Worm (Caenorhabditis elegans): ENCODE measurements around the gene C07H6.9.

Gene C07H6.9

ce11 chrIII:7462295-7462694 is 37.0 kb downstream of the C07H6.9 start, which contains the start of gene fipr-20:
fipr-20 (minus strand) TSS chrIII:7462395.
- TF ChIP-seq lsy-2 (tag; optimal IDR thresholded peaks at IDR 0.05) (no peak), sem-2 (GFP tag; optimal IDR thresholded peaks at IDR 0.05) (no peak), cnd-1 (tag; optimal IDR thresholded peaks at IDR 0.05) (no peak), blmp-1 (tag; optimal IDR thresholded peaks at IDR 0.05) (no peak), pha-4 (tag; optimal IDR thresholded peaks at IDR 0.05) (no peak), mep-1 (tag; optimal IDR thresholded peaks at IDR 0.05) (no peak), ceh-39 (tag; optimal IDR thresholded peaks at IDR 0.05) (no peak), ham-2 (GFP tag; optimal IDR thresholded peaks at IDR 0.05) (no peak), ces-1 (GFP tag; optimal IDR thresholded peaks at IDR 0.05) (no peak), ztf-11 (tag; optimal IDR thresholded peaks at IDR 0.05) (no peak), mls-2 (tag; optimal IDR thresholded peaks at IDR 0.05) (no peak), elt-3 (tag; optimal IDR thresholded peaks at IDR 0.05) (no peak), hlh-1 (tag; optimal IDR thresholded peaks at IDR 0.05) (no peak), unc-39 (tag; optimal IDR thresholded peaks at IDR 0.05) (no peak), mab-5 (tag; optimal IDR thresholded peaks at IDR 0.05) (no peak), ceh-83 (GFP tag; optimal IDR thresholded peaks at IDR 0.05) (no peak), snpc-4 (tag; optimal IDR thresholded peaks at IDR 0.05) (no peak), M03D4.4 (tag; optimal IDR thresholded peaks at IDR 0.05) (no peak)

- TF ChIP-seq nhr-237 (tag; optimal IDR thresholded peaks at IDR 0.05) (no peak), mab-5 (tag; optimal IDR thresholded peaks at IDR 0.05) (no peak), nhr-28 (tag; optimal IDR thresholded peaks at IDR 0.05) (no peak), ceh-83 (GFP tag; optimal IDR thresholded peaks at IDR 0.05) (no peak), lsy-2 (tag; optimal IDR thresholded peaks at IDR 0.05) (no peak), bed-3 (GFP tag; optimal IDR thresholded peaks at IDR 0.05) (no peak)
These were observed 39.3 kb downstream of the C07H6.9 start, which contains the start of gene mls-1 for ce11 chrIII:7460018-7460417. mls-1 (plus strand) TSS chrIII:7460341.

DNA sequence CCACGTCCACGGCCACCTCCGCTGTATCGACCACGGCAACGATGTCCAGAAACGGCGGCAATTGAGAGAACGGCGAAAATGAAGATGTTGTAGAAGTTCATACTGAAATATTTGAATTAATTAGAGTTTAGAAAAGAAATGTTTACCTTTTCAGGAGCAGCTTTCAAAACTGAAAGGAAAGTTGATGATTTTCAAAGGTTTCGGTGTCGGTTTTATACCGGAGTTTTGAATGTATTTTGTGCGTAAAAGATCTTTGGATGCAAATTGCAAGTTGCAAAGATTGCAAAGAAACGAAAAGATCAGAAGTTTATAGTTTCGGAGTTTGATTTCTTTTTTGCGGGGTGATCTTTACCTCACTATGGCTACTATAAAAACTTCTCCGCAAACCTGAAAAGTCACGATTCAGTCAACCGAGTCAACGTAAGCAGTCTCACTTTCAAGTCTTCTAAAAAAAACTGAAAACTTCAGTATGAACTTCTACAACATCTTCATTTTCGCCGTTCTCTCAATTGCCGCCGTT is 40.4 kb downstream of the C07H6.9 start, which contains the start of the genes fipr-19 and fipr-18:
fipr-19 (minus strand) TSS at position 101 of the 520 bp plus-strand sequence.
fipr-18 (plus strand) TSS at position 470 of the 520 bp plus-strand sequence.
- TF ChIP-seq mep-1 (tag; optimal IDR thresholded peaks at IDR 0.05) (no peak), ceh-83 (GFP tag; optimal IDR thresholded peaks at IDR 0.05) (no peak), snpc-4 (tag; optimal IDR thresholded peaks at IDR 0.05) (no peak), nhr-237 (tag; optimal IDR thresholded peaks at IDR 0.05) (no peak), mab-5 (tag; optimal IDR thresholded peaks at IDR 0.05) (no peak)

ce11 chrIII:7456640-7457039 is 42.6 kb downstream of the C07H6.9 start, which contains the start of gene Y69F12A.1:
Y69F12A.1 (plus strand) TSS chrIII:7456940.
- TF ChIP-seq M03D4.4 (tag; optimal IDR thresholded peaks at IDR 0.05) = no peak
- no peak for TF ChIP-seq cnd-1 (tag; optimal IDR thresholded peaks at IDR 0.05)
- TF ChIP-seq unc-39 (tag; optimal IDR thresholded peaks at IDR 0.05) = no peak
- no peak for TF ChIP-seq ces-1 (GFP tag; optimal IDR thresholded peaks at IDR 0.05)
- TF ChIP-seq hlh-1 (tag; optimal IDR thresholded peaks at IDR 0.05) = no peak
- TF ChIP-seq snpc-4 (tag; optimal IDR thresholded peaks at IDR 0.05) = no peak
- TF ChIP-seq nhr-2 (tag; optimal IDR thresholded peaks at IDR 0.05) = no peak
- no peak for TF ChIP-seq unc-120 (tag; optimal IDR thresholded peaks at IDR 0.05; ENCODE audit: poor library complexity, severe bottlenecking)
- no peak for TF ChIP-seq lin-32 (GFP tag; optimal IDR thresholded peaks at IDR 0.05)
- no peak for TF ChIP-seq lin-13 (tag; optimal IDR thresholded peaks at IDR 0.05)

DNA sequence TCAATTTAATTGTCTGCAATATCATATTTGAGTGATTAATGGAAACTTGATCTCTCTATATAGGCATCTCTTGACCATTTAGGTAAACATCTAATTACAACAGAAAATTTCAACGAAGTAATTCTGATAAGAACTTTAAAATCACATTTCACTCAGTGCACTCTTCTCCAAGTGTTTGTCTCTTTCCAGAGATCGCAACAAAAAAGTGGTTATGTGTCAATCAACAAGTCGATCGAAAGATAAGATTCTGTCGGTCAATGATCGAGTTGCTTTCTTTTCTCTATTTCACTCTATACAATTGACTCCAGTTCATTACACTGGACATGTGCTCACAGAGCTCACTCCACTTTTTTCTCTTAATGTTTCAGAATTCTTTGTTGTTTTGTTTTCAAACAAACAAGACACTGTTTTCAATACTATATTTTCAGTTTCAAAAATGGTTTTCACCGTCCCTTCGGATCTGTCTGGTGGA is 45.6 kb downstream of the C07H6.9 start, which contains the start of gene alh-12:
alh-12 (plus strand) TSS at position 422 of the 472 bp plus-strand sequence.
- TF ChIP-seq pha-4 (tag; optimal IDR thresholded peaks at IDR 0.05) = no peak
- no peak for TF ChIP-seq unc-120 (tag; optimal IDR thresholded peaks at IDR 0.05; ENCODE audit: poor library complexity, severe bottlenecking)
- peak; percentile 58 for TF ChIP-seq unc-62 (GFP tag; optimal IDR thresholded peaks at IDR 0.05)
- no peak for TF ChIP-seq tbx-8 (GFP tag; optimal IDR thresholded peaks at IDR 0.05)
